Worm (Caenorhabditis elegans) whole organism, L1 larva: ENCODE measurements around the gene tig-2.

Experiments used
- C04F5.9 ChIP-seq: sonication (generic microtip); optimal IDR thresholded peaks from 2 replicates; lab custom pipeline; 2016; ENCODE audit warnings: missing genetic modification characterization, missing compliant biosample characterization
- C16A3.4 ChIP-seq: fragments of 150-350 bp; optimal IDR thresholded peaks from 2 replicates; lab custom pipeline; 2014; ENCODE audit warnings: missing biosample characterization, missing genetic modification characterization
- F16B12.6 ChIP-seq: fragments of 150-350 bp; optimal IDR thresholded peaks from 2 replicates; lab custom pipeline; 2014; ENCODE audit warnings: missing biosample characterization, missing genetic modification characterization
- ama-1 ChIP-seq: fragments of 150-350 bp; optimal IDR thresholded peaks from 2 replicates; lab custom pipeline; 2014
- blmp-1 ChIP-seq: fragments of 150-350 bp; optimal IDR thresholded peaks from 2 replicates; lab custom pipeline; 2014; ENCODE audit warnings: missing biosample characterization, missing genetic modification characterization
- ceh-82 ChIP-seq, 3 experiments: fragments of 150-350 bp in 1 of 3; sonication (generic microtip) in 2 of 3; optimal IDR thresholded peaks; 2 replicates each; lab custom pipeline; 2014 to 2017; ENCODE audit warnings: missing biosample characterization in 3 of 3, missing genetic modification characterization in 3 of 3
- ceh-88 ChIP-seq: fragments of 200-800 bp; sonication (Bioruptor generic); IDR thresholded peaks from 2 replicates; pipeline ENCODE4 v1.3.6; 2022; ENCODE audit warnings: missing genetic modification characterization, missing compliant biosample characterization
- ces-1 ChIP-seq: fragments of 150-350 bp; optimal IDR thresholded peaks from 2 replicates; lab custom pipeline; 2014; ENCODE audit warnings: missing biosample characterization, missing genetic modification reagents, missing genetic modification characterization
- dpl-1 ChIP-seq, 3 experiments: fragments of 150-350 bp in 2 of 3; sonication (generic microtip) in 1 of 3; optimal IDR thresholded peaks; 2 replicates each; lab custom pipeline; 2014 to 2017; ENCODE audit warnings: missing biosample characterization in 3 of 3, missing genetic modification characterization in 3 of 3, missing genetic modification reagents in 3 of 3
- efl-1 ChIP-seq, 4 experiments: fragments of 150-350 bp; optimal IDR thresholded peaks in 3 of 4; peaks in 1 of 4; 1 replicate in 1 of 4; 2 replicates in 3 of 4; lab custom pipeline; 2014; ENCODE audit warnings: missing biosample characterization in 2 of 4, missing genetic modification characterization in 2 of 4, missing genetic modification reagents in 2 of 4
- efl-3 ChIP-seq: fragments of 200-800 bp; sonication (Bioruptor generic); optimal IDR thresholded peaks from 2 replicates; lab custom pipeline; 2018; ENCODE audit warnings: mild to moderate bottlenecking, missing genetic modification characterization, missing compliant biosample characterization
- egl-13 ChIP-seq: sonication (generic microtip); optimal IDR thresholded peaks from 2 replicates; lab custom pipeline; 2016; ENCODE audit warnings: missing genotype, missing genetic modification reagents, missing genetic modification characterization, missing compliant biosample characterization
- egl-27 ChIP-seq, 2 experiments: fragments of 150-350 bp in 1 of 2; sonication (generic microtip); optimal IDR thresholded peaks; 3 replicates each; lab custom pipeline; 2017 to 2018; ENCODE audit warnings: missing biosample characterization in 2 of 2, missing genetic modification characterization in 2 of 2, missing genetic modification reagents in 2 of 2
- elt-2 ChIP-seq: sonication (generic microtip); optimal IDR thresholded peaks from 2 replicates; lab custom pipeline; 2016; ENCODE audit warnings: missing genetic modification characterization, mild to moderate bottlenecking, inconsistent platforms, missing compliant biosample characterization, missing genetic modification reagents
- elt-3 ChIP-seq, 6 experiments: fragments of 150-350 bp in 1 of 6; sonication (generic microtip); optimal IDR thresholded peaks; 2 replicates each; lab custom pipeline; 2017 to 2018; ENCODE audit warnings: missing biosample characterization in 6 of 6, missing genetic modification characterization in 6 of 6, inconsistent platforms in 1 of 6
- fkh-4 ChIP-seq: sonication (generic microtip); optimal IDR thresholded peaks from 2 replicates; lab custom pipeline; 2016; ENCODE audit warnings: missing compliant biosample characterization, missing genetic modification characterization, borderline replicate concordance
- fkh-8 ChIP-seq: sonication (generic microtip); optimal IDR thresholded peaks from 2 replicates; lab custom pipeline; 2016; ENCODE audit warnings: mild to moderate bottlenecking, missing genetic modification characterization, missing compliant biosample characterization
- fos-1 ChIP-seq: fragments of 150-350 bp; optimal IDR thresholded peaks from 2 replicates; lab custom pipeline; 2014; ENCODE audit warnings: missing biosample characterization, missing genetic modification characterization
- hpl-2 ChIP-seq: fragments of 150-350 bp; optimal IDR thresholded peaks from 2 replicates; lab custom pipeline; 2014; ENCODE audit warnings: missing biosample characterization, missing genetic modification reagents, missing genetic modification characterization
- irx-1 ChIP-seq: sonication (generic microtip); optimal IDR thresholded peaks from 2 replicates; lab custom pipeline; 2016; ENCODE audit warnings: missing genetic modification characterization, missing compliant biosample characterization
- jun-1 ChIP-seq: fragments of 150-350 bp; optimal IDR thresholded peaks from 2 replicates; lab custom pipeline; 2014; ENCODE audit warnings: missing biosample characterization, missing genetic modification reagents, missing genetic modification characterization
- lin-14 ChIP-seq: fragments of 200-800 bp; sonication (Bioruptor generic); optimal IDR thresholded peaks from 2 replicates; lab custom pipeline; 2018; ENCODE audit warnings: mild to moderate bottlenecking, missing genetic modification characterization, moderate library complexity, missing compliant biosample characterization
- lin-15B ChIP-seq: fragments of 150-350 bp; sonication (generic microtip); optimal IDR thresholded peaks from 3 replicates; lab custom pipeline; 2014; ENCODE audit warnings: missing biosample characterization, missing genetic modification characterization
- lin-39 ChIP-seq: fragments of 150-350 bp; optimal IDR thresholded peaks from 2 replicates; lab custom pipeline; 2014; ENCODE audit warnings: missing biosample characterization, missing genetic modification reagents, missing genetic modification characterization
- mef-2 ChIP-seq: fragments of 150-350 bp; optimal IDR thresholded peaks from 2 replicates; lab custom pipeline; 2014; ENCODE audit warnings: missing biosample characterization, missing genetic modification characterization
- nhr-11 ChIP-seq: fragments of 150-350 bp; optimal IDR thresholded peaks from 2 replicates; lab custom pipeline; 2014; ENCODE audit warnings: missing biosample characterization, missing genetic modification characterization
- nhr-28 ChIP-seq: fragments of 150-350 bp; optimal IDR thresholded peaks from 2 replicates; lab custom pipeline; 2014; ENCODE audit warnings: missing biosample characterization, missing genetic modification characterization
- nhr-71 ChIP-seq: sonication (generic microtip); optimal IDR thresholded peaks from 2 replicates; lab custom pipeline; 2016; ENCODE audit warnings: mild to moderate bottlenecking, missing genetic modification characterization, moderate library complexity, missing compliant biosample characterization
- nhr-76 ChIP-seq: sonication (generic microtip); optimal IDR thresholded peaks from 2 replicates; lab custom pipeline; 2017; ENCODE audit warnings: missing biosample characterization, missing genetic modification characterization
- nhr-77 ChIP-seq: fragments of 150-350 bp; optimal IDR thresholded peaks from 2 replicates; lab custom pipeline; 2014; ENCODE audit warnings: missing biosample characterization, missing genetic modification characterization
- pag-3 ChIP-seq: sonication (generic microtip); optimal IDR thresholded peaks from 2 replicates; lab custom pipeline; 2017; ENCODE audit warnings: missing genetic modification characterization, mild to moderate bottlenecking, missing compliant biosample characterization, antibody characterized with exemption, borderline replicate concordance; ENCODE audit not compliant: insufficient read depth
- pax-3 ChIP-seq: fragments of 200-800 bp; sonication (Bioruptor generic); optimal IDR thresholded peaks from 2 replicates; lab custom pipeline; 2018; ENCODE audit warnings: mild to moderate bottlenecking, missing genetic modification characterization, moderate library complexity, missing compliant biosample characterization
- rnt-1 ChIP-seq: sonication (generic microtip); optimal IDR thresholded peaks from 2 replicates; lab custom pipeline; 2016; ENCODE audit warnings: mild to moderate bottlenecking, missing genetic modification characterization, moderate library complexity, missing compliant biosample characterization
- skn-1 ChIP-seq: fragments of 150-350 bp; optimal IDR thresholded peaks from 2 replicates; lab custom pipeline; 2014; ENCODE audit warnings: missing biosample characterization, missing genetic modification characterization
- sox-4 ChIP-seq: sonication (generic microtip); optimal IDR thresholded peaks from 2 replicates; lab custom pipeline; 2016; ENCODE audit warnings: missing genetic modification characterization, missing compliant biosample characterization
- sptf-1 ChIP-seq: fragments of 150-350 bp; optimal IDR thresholded peaks from 2 replicates; lab custom pipeline; 2014; ENCODE audit warnings: missing biosample characterization, missing genetic modification characterization
- tlp-1 ChIP-seq: fragments of 150-350 bp; optimal IDR thresholded peaks from 2 replicates; lab custom pipeline; 2014; ENCODE audit warnings: missing biosample characterization, missing genetic modification characterization
- unc-130 ChIP-seq: fragments of 150-350 bp; optimal IDR thresholded peaks from 2 replicates; lab custom pipeline; 2017; ENCODE audit warnings: missing biosample characterization, missing genetic modification characterization, inconsistent platforms
- unc-62 ChIP-seq: fragments of 150-350 bp; optimal IDR thresholded peaks from 2 replicates; lab custom pipeline; 2014; ENCODE audit warnings: missing biosample characterization, missing genetic modification reagents, missing genetic modification characterization
- unc-98 ChIP-seq: fragments of 200-800 bp; sonication (Bioruptor generic); IDR thresholded peaks from 2 replicates; pipeline ENCODE4 v1.3.6; 2022; ENCODE audit warnings: missing genetic modification characterization, missing compliant biosample characterization
- zag-1 ChIP-seq: fragments of 150-350 bp; optimal IDR thresholded peaks from 2 replicates; lab custom pipeline; 2014; ENCODE audit warnings: missing biosample characterization, missing genetic modification characterization
- ztf-4 ChIP-seq: fragments of 150-350 bp; optimal IDR thresholded peaks from 2 replicates; lab custom pipeline; 2014; ENCODE audit warnings: missing biosample characterization, missing genetic modification characterization

Gene tig-2

ce11 chrV:4691657-4692056 is 38.3 kb downstream of the tig-2 start:
- TF ChIP-seq sox-4 (tag; lab: Kevin White, UChicago) (no peak), ces-1 (GFP tag; lab: Kevin White, UChicago) (no peak)

ce11 chrV:4689234-4689633 is 40.7 kb downstream of the tig-2 start, which contains the start of gene K03B4.1:
TSS of gene K03B4.1 (plus strand) at chrV:4689330.
- no peak for TF ChIP-seq sptf-1 (tag; lab: Kevin White, UChicago)
- TF ChIP-seq efl-1 (optimal IDR thresholded peaks at IDR 0.05; lab: Kevin White, UChicago): no peak
- TF ChIP-seq efl-1 (GFP tag; optimal IDR thresholded peaks at IDR 0.05 in 1 of 2; lab: Kevin White, UChicago): peak in 1 of 2 experiments; percentile 43
- no peak for TF ChIP-seq egl-27 (tag; optimal IDR thresholded peaks at IDR 0.05; lab: Kevin White, UChicago)
- TF ChIP-seq pag-3 (tag; lab: Kevin White, UChicago): no peak
- TF ChIP-seq ama-1 (lab: Kevin White, UChicago): peak; percentile 38
- TF ChIP-seq pax-3 (tag; lab: Kevin White, UChicago): no peak

- peak; percentile 71 for TF ChIP-seq ama-1 (lab: Kevin White, UChicago)
- TF ChIP-seq jun-1: no peak
- TF ChIP-seq efl-1 (optimal IDR thresholded peaks at IDR 0.05; lab: Kevin White, UChicago): no peak
- peak in 1 of 2 experiments; percentile 81 for TF ChIP-seq efl-1 (GFP tag; optimal IDR thresholded peaks at IDR 0.05 in 1 of 2; lab: Kevin White, UChicago)
- peak; percentile 11 for TF ChIP-seq nhr-71 (tag; lab: Kevin White, UChicago)
- no peak for TF ChIP-seq ceh-82 (tag; optimal IDR thresholded peaks at IDR 0.05; lab: Kevin White, UChicago)
- TF ChIP-seq nhr-76 (tag; lab: Kevin White, UChicago): no peak
- no peak for TF ChIP-seq pag-3 (tag; lab: Kevin White, UChicago)
- TF ChIP-seq elt-2 (tag; lab: Kevin White, UChicago): peak; percentile 3
Observed at ce11 chrV:4687944-4688505, 41.9 kb downstream of the tig-2 start, which contains the start of gene K03B4.2. TSS of gene K03B4.2 (plus strand) at chrV:4687994.

- no peak for TF ChIP-seq irx-1 (tag; lab: Kevin White, UChicago)
- no peak for TF ChIP-seq nhr-28 (tag; lab: Kevin White, UChicago)
- TF ChIP-seq blmp-1 (tag; lab: Kevin White, UChicago): peak; percentile 15
- no peak for TF ChIP-seq ama-1 (lab: Kevin White, UChicago)
- peak; percentile 44 to 66 (median 66) for TF ChIP-seq dpl-1 (GFP tag; optimal IDR thresholded peaks at IDR 0.05; lab: Kevin White, UChicago)
- peak; percentile 72 for TF ChIP-seq skn-1 (tag; lab: Kevin White, UChicago)
- TF ChIP-seq fos-1 (tag; lab: Kevin White, UChicago): no peak
- TF ChIP-seq zag-1: no peak
- no peak for TF ChIP-seq unc-98
- peak; percentile 55 to 61 for TF ChIP-seq efl-1 (optimal IDR thresholded peaks at IDR 0.05; lab: Kevin White, UChicago)
- peak; percentile 51 to 96 for TF ChIP-seq efl-1 (GFP tag; optimal IDR thresholded peaks at IDR 0.05 in 1 of 2; lab: Kevin White, UChicago)
- no peak for TF ChIP-seq egl-27 (tag; optimal IDR thresholded peaks at IDR 0.05; lab: Kevin White, UChicago)
- no peak for TF ChIP-seq fkh-4
- no peak for TF ChIP-seq tlp-1 (tag; lab: Kevin White, UChicago)
- TF ChIP-seq efl-3: no peak
- TF ChIP-seq hpl-2 (GFP tag; lab: Kevin White, UChicago): no peak
- TF ChIP-seq lin-14 (GFP tag; lab: Kevin White, UChicago): peak; percentile 75
- TF ChIP-seq lin-39: peak; percentile 28
- TF ChIP-seq lin-15B (tag; lab: Kevin White, UChicago): peak; percentile 9
- no peak for TF ChIP-seq mef-2
- peak; percentile 73 for TF ChIP-seq nhr-71 (tag; lab: Kevin White, UChicago)
- peak; percentile 61 for TF ChIP-seq C16A3.4 (tag; lab: Kevin White, UChicago)
- TF ChIP-seq ztf-4 (tag; lab: Kevin White, UChicago): no peak
- peak; percentile 19 for TF ChIP-seq egl-13 (tag; lab: Kevin White, UChicago)
- TF ChIP-seq ces-1 (GFP tag; lab: Kevin White, UChicago): no peak
- no peak for TF ChIP-seq unc-62 (GFP tag; lab: Kevin White, UChicago)
- TF ChIP-seq nhr-77 (tag; lab: Kevin White, UChicago): no peak
- no peak for TF ChIP-seq nhr-76 (tag; lab: Kevin White, UChicago)
- peak; percentile 28 for TF ChIP-seq fkh-8 (tag; lab: Kevin White, UChicago)
- peak in 1 of 6 experiments; percentile 49 for TF ChIP-seq elt-3 (tag; optimal IDR thresholded peaks at IDR 0.05; lab: Kevin White, UChicago)
- peak; percentile 75 for TF ChIP-seq rnt-1 (tag; lab: Kevin White, UChicago)
- no peak for TF ChIP-seq nhr-11
- peak; percentile 24 for TF ChIP-seq unc-130 (tag; lab: Kevin White, UChicago)
- TF ChIP-seq F16B12.6 (tag; lab: Kevin White, UChicago): no peak
- no peak for TF ChIP-seq C04F5.9 (tag; lab: Kevin White, UChicago)
- no peak for TF ChIP-seq ceh-88 (GFP tag; lab: Robert Waterston, UW)
Observed at ce11 chrV:4686680-4687470, 43.1 kb downstream of the tig-2 start, which contains the start of gene taf-10. TSS of gene taf-10 (plus strand) at chrV:4687103.
